Worm (Caenorhabditis elegans): ENCODE measurements around the gene vab-15.

vab-15 gene

ce11 chrX:9882572-9882971 lies 35.5 kb downstream of the vab-15 start:
- TF ChIP-seq him-1 (tag; optimal IDR thresholded peaks at IDR 0.05), result no peak
- no peak for TF ChIP-seq dao-5 (tag; optimal IDR thresholded peaks at IDR 0.05)
- no peak for TF ChIP-seq W03F9.2 (tag; optimal IDR thresholded peaks at IDR 0.05)

ce11 chrX:9883837-9884324 lies 36.8 kb downstream of the vab-15 start, which contains the start of gene mrp-4:
mrp-4 (plus strand) TSS chrX:9884274.
- TF ChIP-seq him-1 (tag; optimal IDR thresholded peaks at IDR 0.05) (no peak), dao-5 (tag; optimal IDR thresholded peaks at IDR 0.05) (no peak), W03F9.2 (tag; optimal IDR thresholded peaks at IDR 0.05) (no peak)

- TF ChIP-seq W03F9.2 (tag; optimal IDR thresholded peaks at IDR 0.05) (no peak), him-1 (tag; optimal IDR thresholded peaks at IDR 0.05) (no peak), dao-5 (tag; optimal IDR thresholded peaks at IDR 0.05) (no peak)
Measured at ce11 chrX:9892323-9892722, 45.2 kb downstream of the vab-15 start, which contains the start of gene F21G4.1. F21G4.1 (minus strand) TSS chrX:9892328.

ce11 chrX:9893069-9893468 lies 46.0 kb downstream of the vab-15 start:
- TF ChIP-seq him-1 (tag; optimal IDR thresholded peaks at IDR 0.05) (no peak), W03F9.2 (tag; optimal IDR thresholded peaks at IDR 0.05) (no peak), dao-5 (tag; optimal IDR thresholded peaks at IDR 0.05) (no peak)

- no peak for TF ChIP-seq dao-5 (tag; optimal IDR thresholded peaks at IDR 0.05)
- TF ChIP-seq him-1 (tag; optimal IDR thresholded peaks at IDR 0.05), result no peak
- TF ChIP-seq W03F9.2 (tag; optimal IDR thresholded peaks at IDR 0.05), result no peak
Measured at ce11 chrX:9894844-9895243, 47.8 kb downstream of the vab-15 start, which contains the start of gene F21G4.3. F21G4.3 (plus strand) TSS chrX:9895144.

Measured in whole organism, L4/young adult.